Fruit fly (Drosophila melanogaster): ENCODE results near the gene Pitslre.
A peak's percentile ranks its signal among the peaks of the same experiment; 100 is the strongest.

Pitslre gene

DNA sequence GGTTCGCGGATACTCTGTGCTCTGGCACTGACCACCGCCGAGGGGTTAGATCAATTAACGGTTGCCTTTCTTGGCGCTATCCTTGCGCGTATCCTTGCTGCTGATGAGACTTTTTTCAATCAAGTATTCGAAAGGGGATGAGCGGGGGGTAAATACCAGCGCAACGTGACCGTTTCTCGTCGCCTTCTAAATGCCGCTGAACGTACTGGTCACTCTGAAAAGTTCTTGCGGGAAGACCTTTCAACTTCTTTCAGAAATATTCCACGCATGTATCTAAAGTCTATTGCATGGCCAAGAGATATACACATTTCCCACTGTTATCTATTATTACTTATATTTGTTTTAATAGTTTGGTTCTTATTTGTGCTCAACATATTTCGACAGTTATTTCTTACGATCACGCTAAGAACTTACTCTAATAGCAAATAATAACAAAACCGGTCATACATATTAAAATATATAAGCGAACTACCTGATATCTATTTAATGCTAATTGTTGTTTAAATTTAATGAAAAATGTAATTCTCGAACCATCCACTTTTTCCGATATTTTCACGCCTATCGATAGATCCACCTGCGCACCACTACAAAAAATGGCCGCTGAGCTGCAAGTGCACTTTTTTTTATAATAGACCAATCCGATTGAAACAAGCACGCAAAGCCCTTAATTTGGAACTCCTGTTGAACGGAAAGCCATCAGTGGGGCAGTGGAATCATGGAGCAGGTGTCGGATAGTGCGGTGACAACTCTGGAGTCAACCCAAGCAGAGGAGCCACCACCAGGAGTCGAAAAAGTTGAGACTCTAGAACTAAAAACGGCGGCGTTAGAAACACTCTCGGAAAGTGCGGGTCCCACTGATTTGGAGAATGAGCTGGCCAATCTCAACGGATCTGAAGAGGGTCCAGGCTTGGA, 38.0 kb downstream of the Pitslre start, which contains the start of the genes CG3634 and HIPP1 (continued):
- TF ChIP-seq Stat92E (GFP tag; optimal IDR thresholded peaks at IDR 0.05) = no peak
- no peak for TF ChIP-seq CG4424 (GFP tag; optimal IDR thresholded peaks at IDR 0.05)
- TF ChIP-seq run (tag; optimal IDR thresholded peaks at IDR 0.05) = no peak
- TF ChIP-seq CG11093 (GFP tag; IDR thresholded peaks at IDR 0.05) = no peak
- TF ChIP-seq lmd (GFP tag; IDR thresholded peaks at IDR 0.05) = no peak
- no peak for TF ChIP-seq CG3838 (GFP tag; optimal IDR thresholded peaks at IDR 0.05)
- peak; percentile 36 for TF ChIP-seq CG2120 (GFP tag; optimal IDR thresholded peaks at IDR 0.05)
- no peak for TF ChIP-seq sr (GFP tag; IDR thresholded peaks at IDR 0.05)
- TF ChIP-seq CG17186 (GFP tag; optimal IDR thresholded peaks at IDR 0.05) = peak; percentile 50
- TF ChIP-seq CG16779 (GFP tag; IDR thresholded peaks at IDR 0.05) = no peak
- TF ChIP-seq jing (GFP tag; optimal IDR thresholded peaks at IDR 0.05) = no peak
- no peak for TF ChIP-seq CG7839 (tag; optimal IDR thresholded peaks at IDR 0.05)
- no peak for TF ChIP-seq Camta (GFP tag; optimal IDR thresholded peaks at IDR 0.05)
- TF ChIP-seq Med (GFP tag) = peak; percentile 67
- no peak for TF ChIP-seq CG6791 (GFP tag; IDR thresholded peaks at IDR 0.05; ENCODE audit: partially characterized antibody)
- TF ChIP-seq so (GFP tag; IDR thresholded peaks at IDR 0.05) = no peak
- TF ChIP-seq CG7786 (GFP tag; optimal IDR thresholded peaks at IDR 0.05) = no peak
- TF ChIP-seq Abd-B (GFP tag; optimal IDR thresholded peaks at IDR 0.05) = no peak
- TF ChIP-seq CG2875 (GFP tag; optimal IDR thresholded peaks at IDR 0.05) = no peak
- no peak for TF ChIP-seq sqz (GFP tag; optimal IDR thresholded peaks at IDR 0.05)
- TF ChIP-seq CG2116 (GFP tag; optimal IDR thresholded peaks at IDR 0.05) = peak; percentile 71
- no peak for TF ChIP-seq CG2202 (tag; optimal IDR thresholded peaks at IDR 0.05)
- TF ChIP-seq Ssrp (tag; optimal IDR thresholded peaks at IDR 0.05) = no peak
- TF ChIP-seq CG4854 (GFP tag; optimal IDR thresholded peaks at IDR 0.05) = no peak
- no peak for TF ChIP-seq D19A (tag; optimal IDR thresholded peaks at IDR 0.05)
- no peak for TF ChIP-seq CG10565 (GFP tag; optimal IDR thresholded peaks at IDR 0.05)
- no peak for TF ChIP-seq h (optimal IDR thresholded peaks at IDR 0.05)
- TF ChIP-seq gce (GFP tag; IDR thresholded peaks at IDR 0.05) = no peak
- 0 out of 2 replicates have a peak, but pooled peaks have one; percentile 5 for TF ChIP-seq CG6689 (GFP tag; IDR thresholded peaks at IDR 0.05)
- TF ChIP-seq MBD-R2 (GFP tag; IDR thresholded peaks at IDR 0.05) = peak; percentile 94
- no peak for TF ChIP-seq CG4730 (GFP tag; IDR thresholded peaks at IDR 0.05)
- TF ChIP-seq lab (GFP tag; optimal IDR thresholded peaks at IDR 0.05) = no peak
- TF ChIP-seq H2.0 (GFP tag; IDR thresholded peaks at IDR 0.05) = no peak
- peak; percentile 9 for TF ChIP-seq Myb (GFP tag; optimal IDR thresholded peaks at IDR 0.05)
- TF ChIP-seq Atf6 (GFP tag; IDR thresholded peaks at IDR 0.05) = 0 out of 2 replicates have a peak, but pooled peaks have one; percentile 34
- TF ChIP-seq gsb (GFP tag; IDR thresholded peaks at IDR 0.05) = no peak
- no peak for TF ChIP-seq Nf-YA (GFP tag; IDR thresholded peaks at IDR 0.05)
- no peak for TF ChIP-seq CG9215 (GFP tag; IDR thresholded peaks at IDR 0.05)
- no peak for TF ChIP-seq Spps (tag; optimal IDR thresholded peaks at IDR 0.05)
- TF ChIP-seq CG14860 (GFP tag; IDR thresholded peaks at IDR 0.05; ENCODE audit: partially characterized antibody) = peak; percentile 42; the same call in 2 of the 3 replicates
- no peak for TF ChIP-seq eve (GFP tag; optimal IDR thresholded peaks at IDR 0.05)
- TF ChIP-seq dmrt99B (tag; optimal IDR thresholded peaks at IDR 0.05) = no peak
- no peak for TF ChIP-seq CG12219 (GFP tag; optimal IDR thresholded peaks at IDR 0.05)
- peak; percentile 17 for TF ChIP-seq CG9727 (GFP tag; optimal IDR thresholded peaks at IDR 0.05)
- TF ChIP-seq ttk (GFP tag; IDR thresholded peaks at IDR 0.05) = no peak
- TF ChIP-seq pzg (GFP tag; optimal IDR thresholded peaks at IDR 0.05) = peak; percentile 60
- TF ChIP-seq NFAT (GFP tag; IDR thresholded peaks at IDR 0.05) = no peak
- TF ChIP-seq Six4 (GFP tag; optimal IDR thresholded peaks at IDR 0.05) = no peak
- no peak for TF ChIP-seq ash1 (GFP tag; optimal IDR thresholded peaks at IDR 0.05)
- no peak for TF ChIP-seq repo (GFP tag; optimal IDR thresholded peaks at IDR 0.05)

Data from whole organism, embryonic.